Fruit fly (Drosophila melanogaster) whole organism, embryonic: ENCODE data around the gene mRpS18B.
A peak's percentile ranks its signal among the peaks of the same experiment; 100 is the strongest.

Experiments used
- Aef1 ChIP-seq: fragments of 200-800 bp; sonication (Bioruptor generic); IDR thresholded peaks from 3 replicates; pipeline ENCODE4 v1.3.6; 2022; ENCODE audit warnings: missing biosample characterization, missing genetic modification characterization
- BEAF-32 ChIP-seq: fragments of 200-800 bp; sonication (Bioruptor generic); optimal IDR thresholded peaks from 3 replicates; lab custom pipeline; 2017; ENCODE audit warnings: missing biosample characterization, missing genetic modification characterization, mild to moderate bottlenecking, moderate library complexity, missing genetic modification reagents
- CG10462 ChIP-seq: fragments of 200-800 bp; sonication (Bioruptor generic); optimal IDR thresholded peaks from 2 replicates; lab custom pipeline; 2016; ENCODE audit warnings: missing biosample characterization, missing genetic modification characterization
- CG12071 ChIP-seq: fragments of 200-800 bp; sonication (Bioruptor generic); optimal IDR thresholded peaks from 3 replicates; lab custom pipeline; 2018; ENCODE audit warnings: missing biosample characterization, mild to moderate bottlenecking, missing genetic modification characterization
- CG12942 ChIP-seq: fragments of 200-800 bp; sonication (Bioruptor generic); optimal IDR thresholded peaks from 3 replicates; lab custom pipeline; 2016; ENCODE audit warnings: missing biosample characterization, missing genetic modification characterization
- CG13424 ChIP-seq: fragments of 200-800 bp; sonication (Bioruptor generic); optimal IDR thresholded peaks from 2 replicates; lab custom pipeline; 2019; ENCODE audit warnings: missing biosample characterization, mild to moderate bottlenecking, missing genetic modification characterization, moderate library complexity
- CG15514 ChIP-seq: fragments of 200-800 bp; sonication (Bioruptor generic); optimal IDR thresholded peaks from 3 replicates; lab custom pipeline; 2017; ENCODE audit warnings: missing biosample characterization, missing genetic modification characterization, mild to moderate bottlenecking, moderate library complexity, missing genetic modification reagents
- CG15696 ChIP-seq: fragments of 200-800 bp; sonication (Bioruptor generic); optimal IDR thresholded peaks from 2 replicates; lab custom pipeline; 2019; ENCODE audit warnings: missing biosample characterization, mild to moderate bottlenecking, missing genetic modification characterization, moderate library complexity
- CG1602 ChIP-seq: fragments of 200-800 bp; sonication (Bioruptor generic); optimal IDR thresholded peaks from 3 replicates; lab custom pipeline; 2016; ENCODE audit warnings: missing biosample characterization, missing genetic modification characterization
- CG1647 ChIP-seq: fragments of 200-800 bp; sonication (Bioruptor generic); optimal IDR thresholded peaks from 3 replicates; lab custom pipeline; 2016; ENCODE audit warnings: missing biosample characterization, missing genetic modification characterization
- CG16815 ChIP-seq: fragments of 200-800 bp; sonication (Bioruptor generic); optimal IDR thresholded peaks from 3 replicates; lab custom pipeline; 2017; ENCODE audit warnings: missing biosample characterization, mild to moderate bottlenecking, missing genetic modification characterization
- CG17568 ChIP-seq: fragments of 200-800 bp; sonication (Bioruptor generic); optimal IDR thresholded peaks from 2 replicates; lab custom pipeline; 2018; ENCODE audit warnings: missing biosample characterization, mild to moderate bottlenecking, missing genetic modification characterization, moderate library complexity
- CG17612 ChIP-seq: fragments of 200-800 bp; sonication (Bioruptor generic); IDR thresholded peaks from 2 replicates; pipeline ENCODE4 v1.3.6; 2022; ENCODE audit warnings: missing biosample characterization, missing genetic modification characterization
- CG17802 ChIP-seq: fragments of 200-800 bp; sonication (Bioruptor generic); optimal IDR thresholded peaks from 2 replicates; lab custom pipeline; 2018; ENCODE audit warnings: missing biosample characterization, mild to moderate bottlenecking, missing genetic modification characterization, moderate library complexity
- CG18599 ChIP-seq: fragments of 200-800 bp; sonication (Bioruptor generic); optimal IDR thresholded peaks from 3 replicates; lab custom pipeline; 2017; ENCODE audit warnings: missing biosample characterization, missing genetic modification characterization, mild to moderate bottlenecking, moderate library complexity, missing genetic modification reagents
- CG3838 ChIP-seq: fragments of 200-800 bp; sonication (Bioruptor generic); optimal IDR thresholded peaks from 3 replicates; lab custom pipeline; 2016; ENCODE audit warnings: missing biosample characterization, missing genetic modification characterization
- CG7357 ChIP-seq: fragments of 200-800 bp; sonication (Bioruptor generic); IDR thresholded peaks from 3 replicates; pipeline ENCODE4 v1.3.6; 2022; ENCODE audit warnings: missing biosample characterization, missing genetic modification characterization
- CG7928 ChIP-seq: fragments of 200-800 bp; sonication (Bioruptor generic); optimal IDR thresholded peaks from 2 replicates; lab custom pipeline; 2017; ENCODE audit warnings: missing biosample characterization, mild to moderate bottlenecking, missing genetic modification characterization
- CG7987 ChIP-seq: fragments of 200-800 bp; sonication (Bioruptor generic); optimal IDR thresholded peaks from 2 replicates; lab custom pipeline; 2018; ENCODE audit warnings: missing biosample characterization, mild to moderate bottlenecking, missing genetic modification characterization, moderate library complexity
- CG8944 ChIP-seq: fragments of 200-800 bp; sonication (Bioruptor generic); optimal IDR thresholded peaks from 3 replicates; lab custom pipeline; 2016; ENCODE audit warnings: missing biosample characterization, missing genetic modification characterization
- Chrac-16 ChIP-seq: fragments of 200-800 bp; sonication (Bioruptor generic); optimal IDR thresholded peaks from 3 replicates; lab custom pipeline; 2016; ENCODE audit warnings: missing biosample characterization, missing genetic modification characterization
- Dad ChIP-seq: fragments of 200-800 bp; sonication (Bioruptor generic); optimal IDR thresholded peaks from 3 replicates; lab custom pipeline; 2016; ENCODE audit warnings: missing biosample characterization, missing genetic modification characterization
- Dip2 ChIP-seq: fragments of 200-800 bp; sonication (Bioruptor generic); IDR thresholded peaks from 2 replicates; pipeline ENCODE4 v1.3.6; 2022; ENCODE audit warnings: missing biosample characterization, missing genetic modification characterization
- Eip74EF ChIP-seq, 2 experiments: fragments of 200-800 bp in 1 of 2; fragments of >200 bp in 1 of 2; sonication (Bioruptor generic) in 1 of 2; optimal IDR thresholded peaks; 2 replicates each; lab custom pipeline; 2017 to 2019; ENCODE audit warnings: missing biosample characterization in 2 of 2, missing genetic modification characterization in 2 of 2, mild to moderate bottlenecking in 1 of 2, moderate library complexity in 1 of 2
- GATAe ChIP-seq: fragments of 200-800 bp; sonication (Bioruptor generic); conservative IDR thresholded peaks from 2 replicates; pipeline ENCODE4 v1.3.6; 2022; ENCODE audit warnings: missing biosample characterization, missing genetic modification characterization
- HLH4C ChIP-seq: fragments of 200-800 bp; sonication (Bioruptor generic); IDR thresholded peaks from 3 replicates; pipeline ENCODE4 v1.3.6; 2022; ENCODE audit warnings: missing biosample characterization, missing genetic modification characterization; ENCODE audit not compliant: partially characterized antibody
- HmgD ChIP-seq: fragments of 200-800 bp; sonication (Bioruptor generic); optimal IDR thresholded peaks from 3 replicates; lab custom pipeline; 2016; ENCODE audit warnings: missing biosample characterization, missing genetic modification characterization
- NC2α ChIP-seq: fragments of 200-800 bp; sonication (Bioruptor generic); optimal IDR thresholded peaks from 2 replicates; lab custom pipeline; 2016; ENCODE audit warnings: missing biosample characterization, missing genetic modification characterization
- Neu2 ChIP-seq: fragments of 200-800 bp; sonication (Bioruptor generic); optimal IDR thresholded peaks from 3 replicates; lab custom pipeline; 2016; ENCODE audit warnings: missing biosample characterization, missing genetic modification characterization, borderline replicate concordance
- Optix ChIP-seq: fragments of 200-800 bp; sonication (Bioruptor generic); IDR thresholded peaks from 3 replicates; pipeline ENCODE4 v1.3.6; 2022; ENCODE audit warnings: missing biosample characterization, missing genetic modification characterization
- Ptx1 ChIP-seq: fragments of 200-800 bp; sonication (Bioruptor generic); IDR thresholded peaks from 2 replicates; pipeline ENCODE4 v1.3.6; 2022; ENCODE audit warnings: missing biosample characterization, missing genetic modification characterization
- Usf ChIP-seq: fragments of 200-800 bp; sonication (Bioruptor generic); optimal IDR thresholded peaks from 2 replicates; lab custom pipeline; 2017; ENCODE audit warnings: missing genotype, missing biosample characterization, missing genetic modification characterization
- cato ChIP-seq: fragments of 200-800 bp; sonication (Bioruptor generic); optimal IDR thresholded peaks from 2 replicates; lab custom pipeline; 2016; ENCODE audit warnings: missing biosample characterization, missing genetic modification characterization, borderline replicate concordance
- caup ChIP-seq: fragments of 200-800 bp; sonication (Bioruptor generic); optimal IDR thresholded peaks from 3 replicates; lab custom pipeline; 2017; ENCODE audit warnings: missing biosample characterization, mild to moderate bottlenecking, missing genetic modification characterization, moderate library complexity; ENCODE audit not compliant: severe bottlenecking
- hb ChIP-seq: fragments of 200-800 bp; sonication (Bioruptor generic); IDR thresholded peaks from 3 replicates; pipeline ENCODE4 v1.3.6; 2022; ENCODE audit warnings: missing biosample characterization, missing genetic modification characterization; ENCODE audit not compliant: partially characterized antibody
- hth ChIP-seq: fragments of >200 bp; optimal IDR thresholded peaks from 2 replicates; lab custom pipeline; 2017; ENCODE audit warnings: inconsistent platforms
- insv ChIP-seq, 2 experiments: fragments of 200-800 bp; sonication (Bioruptor generic); optimal IDR thresholded peaks; 3 replicates each; lab custom pipeline; 2016 to 2018; ENCODE audit warnings: missing biosample characterization in 2 of 2, missing genetic modification characterization in 2 of 2
- maf-S ChIP-seq: fragments of 200-800 bp; sonication (Bioruptor generic); optimal IDR thresholded peaks from 2 replicates; lab custom pipeline; 2016; ENCODE audit warnings: missing biosample characterization, missing genetic modification characterization
- nerfin-2 ChIP-seq: fragments of 200-800 bp; sonication (Bioruptor generic); IDR thresholded peaks from 2 replicates; pipeline ENCODE4 v1.3.6; 2022; ENCODE audit warnings: missing biosample characterization, missing genetic modification characterization; ENCODE audit not compliant: partially characterized antibody
- org-1 ChIP-seq: fragments of 200-800 bp; sonication (Bioruptor generic); optimal IDR thresholded peaks from 2 replicates; lab custom pipeline; 2017; ENCODE audit warnings: missing biosample characterization, missing genetic modification characterization
- p53 ChIP-seq: fragments of 200-800 bp; sonication (Bioruptor generic); optimal IDR thresholded peaks from 2 replicates; lab custom pipeline; 2016; ENCODE audit warnings: missing biosample characterization, missing genetic modification characterization
- sc ChIP-seq, 3 experiments: fragments of >200 bp in 2 of 3; fragments of 200-800 bp in 1 of 3; sonication (Bioruptor generic) in 1 of 3; optimal IDR thresholded peaks; 2 replicates in 2 of 3; 3 replicates in 1 of 3; lab custom pipeline; 2017; ENCODE audit warnings: mild to moderate bottlenecking in 1 of 3, missing biosample characterization in 1 of 3, missing genetic modification characterization in 1 of 3, missing genetic modification reagents in 1 of 3
- sr ChIP-seq: fragments of 200-800 bp; sonication (Bioruptor generic); IDR thresholded peaks from 3 replicates; pipeline ENCODE4 v1.3.6; 2022; ENCODE audit warnings: missing biosample characterization, missing genetic modification characterization
- sug ChIP-seq: fragments of 200-800 bp; optimal IDR thresholded peaks from 2 replicates; lab custom pipeline; 2019; ENCODE audit warnings: missing biosample characterization, mild to moderate bottlenecking, missing genetic modification characterization, moderate library complexity
- tgo ChIP-seq: fragments of 200-800 bp; sonication (Bioruptor generic); IDR thresholded peaks from 3 replicates; pipeline ENCODE4 v1.3.6; 2022; ENCODE audit warnings: missing biosample characterization, missing genetic modification characterization
- tll ChIP-seq, 2 experiments: fragments of 200-800 bp in 1 of 2; fragments of >200 bp in 1 of 2; sonication (Bioruptor generic) in 1 of 2; optimal IDR thresholded peaks; 2 replicates each; lab custom pipeline; 2017 to 2019; ENCODE audit warnings: missing biosample characterization in 2 of 2, missing genetic modification characterization in 2 of 2, mild to moderate bottlenecking in 1 of 2, moderate library complexity in 1 of 2
- z ChIP-seq: fragments of 200-800 bp; sonication (Bioruptor generic); IDR thresholded peaks from 3 replicates; pipeline ENCODE4 v1.3.6; 2022; ENCODE audit warnings: missing biosample characterization, missing genetic modification characterization
- zen ChIP-seq: fragments of 200-800 bp; sonication (Bioruptor generic); optimal IDR thresholded peaks from 3 replicates; lab custom pipeline; 2018; ENCODE audit warnings: missing biosample characterization, mild to moderate bottlenecking, missing genetic modification characterization, moderate library complexity
- zfh1 ChIP-seq: fragments of 200-800 bp; sonication (Bioruptor generic); IDR thresholded peaks from 3 replicates; pipeline ENCODE4 v1.3.6; 2022; ENCODE audit warnings: missing biosample characterization, missing genetic modification characterization

Gene mRpS18B

DNA sequence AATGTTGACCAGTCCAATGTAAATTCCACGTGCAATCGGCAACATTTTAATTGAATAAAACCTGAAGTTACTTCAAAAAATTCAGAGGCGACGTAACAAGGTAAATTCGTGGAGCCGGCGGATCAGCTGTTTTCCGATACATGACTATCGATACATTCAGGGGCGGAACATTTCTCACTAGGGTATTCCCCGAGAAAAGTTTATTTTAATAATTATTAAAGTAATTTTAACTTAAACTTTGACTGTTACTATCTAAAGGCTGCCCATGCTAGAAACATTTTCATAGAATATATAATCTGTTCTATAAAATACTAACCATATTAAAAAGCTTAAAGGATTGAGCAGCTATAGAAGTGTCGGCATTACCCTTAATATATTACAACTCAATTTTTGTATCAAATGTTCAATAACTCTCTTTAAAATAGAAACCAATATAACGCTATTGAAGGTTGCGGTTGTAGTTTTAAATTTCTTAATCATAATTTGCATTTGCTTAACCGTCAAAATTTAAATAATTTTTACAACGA, at the start of gene mRpS18B, which contains the start of gene Kua (continued):
- TF ChIP-seq CG10462 (GFP tag; lab: Kevin White, UChicago) (no peak), Dip2 (GFP tag; lab: Robert Waterston, UW) (no peak), nerfin-2 (GFP tag; lab: Robert Waterston, UW) (no peak), sug (peak; percentile 67), Ptx1 (GFP tag; lab: Robert Waterston, UW) (peak; percentile 74), zfh1 (GFP tag; lab: Robert Waterston, UW) (peak; percentile 71; the same call in 1 of the 3 replicates), GATAe (GFP tag; lab: Robert Waterston, UW) (no peak), Eip74EF (GFP tag; optimal IDR thresholded peaks at IDR 0.05; lab: Kevin White, UChicago) (peak in 1 of 2 experiments; percentile 40), CG1602 (GFP tag; lab: Kevin White, UChicago) (peak; percentile 25), cato (GFP tag; lab: Kevin White, UChicago) (no peak), Chrac-16 (GFP tag; lab: Kevin White, UChicago) (peak; percentile 40), CG17802 (tag; lab: Kevin White, UChicago) (peak; percentile 9), CG1647 (no peak), Aef1 (GFP tag; lab: Robert Waterston, UW) (peak; percentile 51; the same call in 2 of the 3 replicates), z (GFP tag; lab: Robert Waterston, UW) (no peak), HLH4C (GFP tag; lab: Robert Waterston, UW) (no peak; the same call in 2 of the 3 replicates), NC2α (GFP tag; lab: Kevin White, UChicago) (no peak), CG18599 (GFP tag; lab: Kevin White, UChicago) (peak; percentile 51), zen (no peak), CG7357 (GFP tag; lab: Robert Waterston, UW) (no peak), CG7987 (GFP tag; lab: Kevin White, UChicago) (no peak), sr (GFP tag; lab: Robert Waterston, UW) (no peak), sc (optimal IDR thresholded peaks at IDR 0.05; lab: Kevin White, UChicago) (no peak), sc (GFP tag; optimal IDR thresholded peaks at IDR 0.05; lab: Kevin White, UChicago) (no peak), CG17612 (GFP tag; lab: Robert Waterston, UW) (no peak), org-1 (GFP tag; lab: Kevin White, UChicago) (no peak), CG12942 (GFP tag; lab: Kevin White, UChicago) (peak; percentile 59), caup (GFP tag; lab: Kevin White, UChicago) (peak; percentile 28), Usf (GFP tag; lab: Kevin White, UChicago) (no peak), tll (GFP tag; optimal IDR thresholded peaks at IDR 0.05; lab: Kevin White, UChicago) (no peak), Optix (GFP tag; lab: Robert Waterston, UW) (no peak), hth (lab: Kevin White, UChicago) (no peak), maf-S (GFP tag; lab: Kevin White, UChicago) (no peak), CG15514 (GFP tag; lab: Kevin White, UChicago) (peak; percentile 63), insv (GFP tag; optimal IDR thresholded peaks at IDR 0.05; lab: Kevin White, UChicago) (no peak), CG8944 (no peak), CG17568 (GFP tag; lab: Kevin White, UChicago) (no peak), HmgD (GFP tag; lab: Kevin White, UChicago) (no peak), BEAF-32 (peak; percentile 71), p53 (GFP tag; lab: Kevin White, UChicago) (no peak), CG7928 (GFP tag; lab: Kevin White, UChicago) (peak; percentile 48), Neu2 (no peak), CG15696 (peak; percentile 65), CG12071 (no peak), Dad (GFP tag; lab: Kevin White, UChicago) (no peak), CG13424 (peak; percentile 65), CG3838 (GFP tag; lab: Kevin White, UChicago) (no peak), tgo (GFP tag; lab: Robert Waterston, UW) (peak; percentile 46; the same call in 1 of the 3 replicates), hb (GFP tag; lab: Robert Waterston, UW) (no peak), CG16815 (GFP tag; lab: Kevin White, UChicago) (no peak)
